Fruit fly (Drosophila melanogaster) whole organism, embryonic: ENCODE results near the gene Tsr1.
A peak's percentile ranks its signal among the peaks of the same experiment; 100 is the strongest.

ENCODE experiments used
- Abd-B ChIP-seq: fragments of 200-800 bp; sonication (Bioruptor generic); optimal IDR thresholded peaks from 2 replicates; lab custom pipeline; 2018; ENCODE audit warnings: missing biosample characterization, mild to moderate bottlenecking, missing genetic modification characterization, moderate library complexity
- Blimp-1 ChIP-seq: fragments of 200-800 bp; sonication (Bioruptor generic); optimal IDR thresholded peaks from 3 replicates; lab custom pipeline; 2018; ENCODE audit warnings: missing biosample characterization, missing genetic modification characterization, mild to moderate bottlenecking, moderate library complexity, missing genetic modification reagents
- Bteb2 ChIP-seq: fragments of 200-800 bp; sonication (Bioruptor generic); optimal IDR thresholded peaks from 2 replicates; lab custom pipeline; 2016; ENCODE audit warnings: missing biosample characterization, missing genetic modification characterization
- CG10321 ChIP-seq: fragments of 200-800 bp; sonication (Bioruptor generic); IDR thresholded peaks from 2 replicates; pipeline ENCODE4 v1.3.6; 2022; ENCODE audit warnings: missing biosample characterization, missing genetic modification characterization
- CG11456 ChIP-seq: fragments of 200-800 bp; sonication (Bioruptor generic); IDR thresholded peaks from 3 replicates; pipeline ENCODE4 v1.3.6; 2022; ENCODE audit warnings: missing biosample characterization, missing genetic modification characterization
- CG15073 ChIP-seq: fragments of 200-800 bp; sonication (Bioruptor generic); optimal IDR thresholded peaks from 2 replicates; lab custom pipeline; 2016; ENCODE audit warnings: missing biosample characterization, missing genetic modification characterization
- CG1602 ChIP-seq: fragments of 200-800 bp; sonication (Bioruptor generic); optimal IDR thresholded peaks from 3 replicates; lab custom pipeline; 2016; ENCODE audit warnings: missing biosample characterization, missing genetic modification characterization
- CG17912 ChIP-seq: fragments of 200-800 bp; sonication (Bioruptor generic); optimal IDR thresholded peaks from 2 replicates; lab custom pipeline; 2018; ENCODE audit warnings: missing biosample characterization, mild to moderate bottlenecking, missing genetic modification characterization
- CG30403 ChIP-seq: fragments of 200-800 bp; sonication (Bioruptor generic); optimal IDR thresholded peaks from 3 replicates; lab custom pipeline; 2016; ENCODE audit warnings: missing biosample characterization, missing genetic modification characterization
- CG31388 ChIP-seq: fragments of 200-800 bp; sonication (Bioruptor generic); optimal IDR thresholded peaks from 2 replicates; lab custom pipeline; 2016; ENCODE audit warnings: missing biosample characterization, missing genetic modification characterization
- CG32767 ChIP-seq: fragments of 200-800 bp; sonication (Bioruptor generic); IDR thresholded peaks from 2 replicates; pipeline ENCODE4 v1.3.6; 2022; ENCODE audit warnings: missing biosample characterization, missing genetic modification characterization
- CG33213 ChIP-seq: fragments of 200-800 bp; sonication (Bioruptor generic); optimal IDR thresholded peaks from 3 replicates; lab custom pipeline; 2016; ENCODE audit warnings: missing biosample characterization, missing genetic modification characterization
- CG3726 ChIP-seq: fragments of 200-800 bp; sonication (Bioruptor generic); IDR thresholded peaks from 3 replicates; pipeline ENCODE4, ENCODE4 v1.3.6; 2022; ENCODE audit warnings: missing biosample characterization, missing genetic modification characterization
- CG4424 ChIP-seq: fragments of 200-800 bp; sonication (Bioruptor generic); optimal IDR thresholded peaks from 3 replicates; lab custom pipeline; 2016; ENCODE audit warnings: missing biosample characterization, missing genetic modification characterization
- CG6654 ChIP-seq: fragments of 200-800 bp; sonication (Bioruptor generic); optimal IDR thresholded peaks from 2 replicates; lab custom pipeline; 2017; ENCODE audit warnings: missing biosample characterization, mild to moderate bottlenecking, missing genetic modification characterization
- CG8089 ChIP-seq: fragments of 200-800 bp; sonication (Bioruptor generic); optimal IDR thresholded peaks from 3 replicates; lab custom pipeline; 2016; ENCODE audit warnings: missing biosample characterization, missing genetic modification characterization
- CHES-1-like ChIP-seq: fragments of 200-800 bp; sonication (Bioruptor generic); optimal IDR thresholded peaks from 2 replicates; lab custom pipeline; 2016; ENCODE audit warnings: missing biosample characterization, missing genetic modification characterization
- D ChIP-seq, 2 experiments: fragments of 200-800 bp in 1 of 2; fragments of >200 bp in 1 of 2; sonication (Bioruptor generic) in 1 of 2; optimal IDR thresholded peaks; 2 replicates in 1 of 2; 3 replicates in 1 of 2; lab custom pipeline; 2017; ENCODE audit warnings: mild to moderate bottlenecking in 1 of 2, missing biosample characterization in 1 of 2, missing genetic modification characterization in 1 of 2, missing genetic modification reagents in 1 of 2
- Dad ChIP-seq: fragments of 200-800 bp; sonication (Bioruptor generic); optimal IDR thresholded peaks from 3 replicates; lab custom pipeline; 2016; ENCODE audit warnings: missing biosample characterization, missing genetic modification characterization
- Dip2 ChIP-seq: fragments of 200-800 bp; sonication (Bioruptor generic); IDR thresholded peaks from 2 replicates; pipeline ENCODE4 v1.3.6; 2022; ENCODE audit warnings: missing biosample characterization, missing genetic modification characterization
- Dip3 ChIP-seq: fragments of 200-800 bp; sonication (Bioruptor generic); optimal IDR thresholded peaks from 3 replicates; lab custom pipeline; 2016; ENCODE audit warnings: missing biosample characterization, missing genetic modification characterization
- Dref ChIP-seq: fragments of 200-800 bp; sonication (Bioruptor generic); IDR thresholded peaks from 2 replicates; pipeline ENCODE4 v1.3.6; 2022; ENCODE audit warnings: missing biosample characterization, missing genetic modification characterization
- Ets65A ChIP-seq: fragments of 200-800 bp; sonication (Bioruptor generic); peaks from one replicate; lab custom pipeline; 2016; ENCODE audit warnings: missing biosample characterization, missing genetic modification characterization
- GATAe ChIP-seq: fragments of 200-800 bp; sonication (Bioruptor generic); conservative IDR thresholded peaks from 2 replicates; pipeline ENCODE4 v1.3.6; 2022; ENCODE audit warnings: missing biosample characterization, missing genetic modification characterization
- Kr ChIP-seq: fragments of 200-800 bp; sonication (Bioruptor generic); optimal IDR thresholded peaks from 2 replicates; lab custom pipeline; 2017; ENCODE audit warnings: missing biosample characterization, mild to moderate bottlenecking, missing genetic modification characterization
- Lhr ChIP-seq: fragments of 200-800 bp; sonication (Bioruptor generic); optimal IDR thresholded peaks from 3 replicates; lab custom pipeline; 2017; ENCODE audit warnings: mild to moderate bottlenecking, missing biosample characterization, missing genetic modification reagents, missing genetic modification characterization
- Ravus ChIP-seq: fragments of 200-800 bp; sonication (Bioruptor generic); IDR thresholded peaks from 2 replicates; pipeline ENCODE4 v1.3.6; 2022; ENCODE audit warnings: missing biosample characterization, missing genetic modification characterization
- Sox100B ChIP-seq: fragments of 200-800 bp; sonication (Bioruptor generic); optimal IDR thresholded peaks from 3 replicates; lab custom pipeline; 2018; ENCODE audit warnings: missing biosample characterization, mild to moderate bottlenecking, missing genetic modification characterization
- Ssrp ChIP-seq: fragments of 200-800 bp; sonication (Bioruptor generic); optimal IDR thresholded peaks from 2 replicates; lab custom pipeline; 2018; ENCODE audit warnings: missing biosample characterization, mild to moderate bottlenecking, missing genetic modification characterization, moderate library complexity
- Tbp ChIP-seq: fragments of >200 bp; optimal IDR thresholded peaks from 2 replicates; lab custom pipeline; 2018; ENCODE audit warnings: missing biosample characterization, missing genetic modification characterization
- Xbp1 ChIP-seq: fragments of 200-800 bp; sonication (Bioruptor generic); optimal IDR thresholded peaks from 3 replicates; lab custom pipeline; 2016; ENCODE audit warnings: missing biosample characterization, mild to moderate bottlenecking, missing genetic modification characterization
- abd-A ChIP-seq: fragments of 200-800 bp; sonication (Bioruptor generic); optimal IDR thresholded peaks from 3 replicates; lab custom pipeline; 2019; ENCODE audit warnings: missing biosample characterization, mild to moderate bottlenecking, missing genetic modification characterization, moderate library complexity
- amos ChIP-seq: fragments of 200-800 bp; sonication (Bioruptor generic); IDR thresholded peaks from 2 replicates; pipeline ENCODE4 v1.3.6; 2022; ENCODE audit warnings: missing biosample characterization, missing genetic modification characterization; ENCODE audit not compliant: partially characterized antibody
- ara ChIP-seq: fragments of 200-800 bp; sonication (Bioruptor generic); IDR thresholded peaks from 2 replicates; pipeline ENCODE4 v1.3.6; 2022; ENCODE audit warnings: missing biosample characterization, missing genetic modification characterization
- bigmax ChIP-seq: fragments of 200-800 bp; sonication (Bioruptor generic); optimal IDR thresholded peaks from 2 replicates; lab custom pipeline; 2018; ENCODE audit warnings: missing biosample characterization, mild to moderate bottlenecking, missing genetic modification characterization
- cato ChIP-seq: fragments of 200-800 bp; sonication (Bioruptor generic); optimal IDR thresholded peaks from 2 replicates; lab custom pipeline; 2016; ENCODE audit warnings: missing biosample characterization, missing genetic modification characterization, borderline replicate concordance
- dmrt99B ChIP-seq: fragments of 200-800 bp; sonication (Bioruptor generic); optimal IDR thresholded peaks from 2 replicates; lab custom pipeline; 2018; ENCODE audit warnings: missing biosample characterization, mild to moderate bottlenecking, missing genetic modification characterization, moderate library complexity
- gem ChIP-seq: fragments of 200-800 bp; sonication (Bioruptor generic); optimal IDR thresholded peaks from 2 replicates; lab custom pipeline; 2019; ENCODE audit warnings: missing biosample characterization, mild to moderate bottlenecking, missing genetic modification characterization, moderate library complexity
- insv ChIP-seq, 2 experiments: fragments of 200-800 bp; sonication (Bioruptor generic); optimal IDR thresholded peaks; 3 replicates each; lab custom pipeline; 2016 to 2018; ENCODE audit warnings: missing biosample characterization in 2 of 2, missing genetic modification characterization in 2 of 2
- kah ChIP-seq: fragments of 200-800 bp; sonication (Bioruptor generic); optimal IDR thresholded peaks from 2 replicates; lab custom pipeline; 2018; ENCODE audit warnings: missing biosample characterization, mild to moderate bottlenecking, missing genetic modification characterization
- kni ChIP-seq: fragments of 200-800 bp; sonication (Bioruptor generic); optimal IDR thresholded peaks from 3 replicates; lab custom pipeline; 2017; ENCODE audit warnings: mild to moderate bottlenecking, missing biosample characterization, missing genetic modification reagents, missing genetic modification characterization
- lilli ChIP-seq: fragments of 200-800 bp; sonication (Bioruptor generic); optimal IDR thresholded peaks from 3 replicates; lab custom pipeline; 2016; ENCODE audit warnings: missing biosample characterization, missing genetic modification characterization
- mam ChIP-seq: fragments of 200-800 bp; sonication (Bioruptor generic); optimal IDR thresholded peaks from 3 replicates; lab custom pipeline; 2016; ENCODE audit warnings: missing biosample characterization, missing genetic modification characterization
- mirr ChIP-seq: fragments of 200-800 bp; sonication (Bioruptor generic); optimal IDR thresholded peaks from 3 replicates; lab custom pipeline; 2018; ENCODE audit warnings: missing biosample characterization, mild to moderate bottlenecking, missing genetic modification characterization
- odd ChIP-seq: fragments of 200-800 bp; sonication (Bioruptor generic); optimal IDR thresholded peaks from 2 replicates; lab custom pipeline; 2017; ENCODE audit warnings: missing biosample characterization, mild to moderate bottlenecking, missing genetic modification characterization
- otp ChIP-seq: fragments of 200-800 bp; sonication (Bioruptor generic); IDR thresholded peaks from 3 replicates; pipeline ENCODE4, ENCODE4 v1.3.6; 2022; ENCODE audit warnings: missing biosample characterization, missing genetic modification characterization
- ranshi ChIP-seq: fragments of 200-800 bp; sonication (Bioruptor generic); IDR thresholded peaks from 2 replicates; pipeline ENCODE4 v1.3.6; 2022; ENCODE audit warnings: missing biosample characterization, missing genetic modification characterization
- row ChIP-seq: fragments of 200-800 bp; sonication (Bioruptor generic); IDR thresholded peaks from 3 replicates; pipeline ENCODE4 v1.3.6; 2022; ENCODE audit warnings: missing biosample characterization, missing genetic modification characterization
- sens-2 ChIP-seq: fragments of 200-800 bp; sonication (Bioruptor generic); IDR thresholded peaks from 2 replicates; pipeline ENCODE4 v1.3.6; 2022; ENCODE audit warnings: missing biosample characterization, missing genetic modification characterization
- sr ChIP-seq: fragments of 200-800 bp; sonication (Bioruptor generic); IDR thresholded peaks from 3 replicates; pipeline ENCODE4 v1.3.6; 2022; ENCODE audit warnings: missing biosample characterization, missing genetic modification characterization
- toy ChIP-seq: fragments of 200-800 bp; sonication (Bioruptor generic); IDR thresholded peaks from 2 replicates; pipeline ENCODE4 v1.3.6; 2022; ENCODE audit warnings: missing biosample characterization, missing genetic modification characterization
- trh ChIP-seq: fragments of 200-800 bp; sonication (Bioruptor generic); optimal IDR thresholded peaks from 2 replicates; lab custom pipeline; 2016; ENCODE audit warnings: missing biosample characterization, missing genetic modification characterization
- usp ChIP-seq: fragments of >200 bp; optimal IDR thresholded peaks from 2 replicates; lab custom pipeline; 2017; ENCODE audit warnings: missing biosample characterization, missing genetic modification characterization

The Tsr1 gene

dm6 chr3L:21385699-21386098, 50.7 kb downstream of the Tsr1 start (continued):
- TF ChIP-seq dmrt99B (tag; lab: Kevin White, UChicago) (peak; percentile 53), D (optimal IDR thresholded peaks at IDR 0.05; lab: Kevin White, UChicago) (no peak), D (GFP tag; optimal IDR thresholded peaks at IDR 0.05; lab: Kevin White, UChicago) (no peak), usp (no peak), CG8089 (GFP tag; lab: Kevin White, UChicago) (no peak), Tbp (GFP tag; lab: Kevin White, UChicago) (no peak), Sox100B (GFP tag; lab: Kevin White, UChicago) (no peak), ara (GFP tag; lab: Robert Waterston, UW) (no peak), sens-2 (GFP tag; lab: Robert Waterston, UW) (no peak), amos (GFP tag; lab: Robert Waterston, UW) (no peak), CG31388 (GFP tag; lab: Kevin White, UChicago) (no peak), Dip3 (no peak), odd (no peak), Ets65A (no peak), bigmax (no peak), kah (no peak), CG4424 (GFP tag; lab: Kevin White, UChicago) (peak; percentile 27), GATAe (GFP tag; lab: Robert Waterston, UW) (no peak), lilli (no peak), Abd-B (GFP tag; lab: Kevin White, UChicago) (peak; percentile 12), ranshi (GFP tag; lab: Robert Waterston, UW) (no peak), Ssrp (tag; lab: Kevin White, UChicago) (peak; percentile 22), toy (GFP tag; lab: Robert Waterston, UW) (no peak), CG32767 (GFP tag; lab: Robert Waterston, UW) (no peak), cato (no peak), Xbp1 (peak; percentile 0), otp (GFP tag; lab: Robert Waterston, UW) (no peak), CG1602 (GFP tag; lab: Kevin White, UChicago) (no peak), Bteb2 (GFP tag; lab: Kevin White, UChicago) (no peak), CG33213 (GFP tag; lab: Kevin White, UChicago) (no peak), kni (no peak), trh (GFP tag; lab: Kevin White, UChicago) (no peak), Blimp-1 (GFP tag; lab: Kevin White, UChicago) (peak; percentile 25), CHES-1-like (GFP tag; lab: Kevin White, UChicago) (no peak), Dad (GFP tag; lab: Kevin White, UChicago) (no peak), CG30403 (no peak), CG6654 (GFP tag; lab: Kevin White, UChicago) (no peak), row (peak; percentile 32; the same call in 1 of the 3 replicates), CG10321 (GFP tag; lab: Robert Waterston, UW) (no peak), CG17912 (no peak), Lhr (GFP tag; lab: Kevin White, UChicago) (no peak), mirr (no peak), CG3726 (no peak), abd-A (tag; lab: Kevin White, UChicago) (no peak), sr (GFP tag; lab: Robert Waterston, UW) (no peak), CG15073 (GFP tag; lab: Kevin White, UChicago) (no peak), Dip2 (GFP tag; lab: Robert Waterston, UW) (no peak), Ravus (GFP tag; lab: Robert Waterston, UW) (no peak), Kr (GFP tag; lab: Kevin White, UChicago) (no peak), Dref (GFP tag; lab: Robert Waterston, UW) (no peak), insv (GFP tag; optimal IDR thresholded peaks at IDR 0.05; lab: Kevin White, UChicago) (no peak), mam (GFP tag; lab: Kevin White, UChicago) (no peak), gem (tag; lab: Kevin White, UChicago) (peak; percentile 66), CG11456 (GFP tag; lab: Robert Waterston, UW) (no peak)
